Worm (Caenorhabditis elegans) whole organism, L2 larva: Measurements from ENCODE around the gene old-1.

Source experiments
- C34F6.9 ChIP-seq: fragments of 150-350 bp; optimal IDR thresholded peaks from 2 replicates; lab custom pipeline; 2014; ENCODE audit warnings: missing biosample characterization, missing genetic modification characterization
- F13H6.1 ChIP-seq: sonication (generic microtip); optimal IDR thresholded peaks from 2 replicates; lab custom pipeline; 2016; ENCODE audit warnings: missing genetic modification characterization, missing compliant biosample characterization
- R02D3.7 ChIP-seq: fragments of 150-350 bp; optimal IDR thresholded peaks from 2 replicates; lab custom pipeline; 2014; ENCODE audit warnings: missing biosample characterization, missing genetic modification characterization
- ZK546.5 ChIP-seq: sonication (generic microtip); optimal IDR thresholded peaks from 2 replicates; lab custom pipeline; 2017; ENCODE audit warnings: missing biosample characterization, missing genetic modification characterization
- alr-1 ChIP-seq: fragments of 150-350 bp; optimal IDR thresholded peaks from 2 replicates; lab custom pipeline; 2014; ENCODE audit warnings: missing biosample characterization, missing genetic modification characterization
- aly-2 ChIP-seq: fragments of 150-350 bp; optimal IDR thresholded peaks from 2 replicates; lab custom pipeline; 2014; ENCODE audit warnings: missing biosample characterization, missing genetic modification characterization
- ama-1 ChIP-seq: fragments of 150-350 bp; optimal IDR thresholded peaks from 2 replicates; lab custom pipeline; 2018; ENCODE audit warnings: inconsistent platforms
- blmp-1 ChIP-seq: sonication (generic microtip); optimal IDR thresholded peaks from 2 replicates; lab custom pipeline; 2017; ENCODE audit warnings: missing genetic modification characterization, mild to moderate bottlenecking, missing compliant biosample characterization, antibody characterized with exemption, moderate library complexity; ENCODE audit not compliant: insufficient read depth
- ceh-82 ChIP-seq: fragments of 150-350 bp; optimal IDR thresholded peaks from 2 replicates; lab custom pipeline; 2014; ENCODE audit warnings: missing biosample characterization, missing genetic modification characterization
- crh-2 ChIP-seq: sonication (generic microtip); optimal IDR thresholded peaks from 2 replicates; lab custom pipeline; 2017; ENCODE audit warnings: missing biosample characterization, missing genetic modification characterization
- dmd-4 ChIP-seq: sonication (generic microtip); optimal IDR thresholded peaks from 2 replicates; lab custom pipeline; 2017; ENCODE audit warnings: missing biosample characterization, missing genetic modification characterization
- egl-27 ChIP-seq: sonication (generic microtip); optimal IDR thresholded peaks from 3 replicates; lab custom pipeline; 2017; ENCODE audit warnings: missing biosample characterization, missing genetic modification reagents, missing genetic modification characterization
- elt-3 ChIP-seq: sonication (generic microtip); optimal IDR thresholded peaks from 2 replicates; lab custom pipeline; 2017; ENCODE audit warnings: missing biosample characterization, missing genetic modification characterization
- gmeb-1 ChIP-seq: fragments of 150-350 bp; optimal IDR thresholded peaks from 2 replicates; lab custom pipeline; 2014; ENCODE audit warnings: missing biosample characterization, missing genetic modification characterization
- lin-13 ChIP-seq: fragments of 150-350 bp; optimal IDR thresholded peaks from 2 replicates; lab custom pipeline; 2014; ENCODE audit warnings: missing biosample characterization, missing genetic modification reagents, missing genetic modification characterization
- lsy-2 ChIP-seq, 2 experiments: fragments of 150-350 bp in 1 of 2; sonication (generic microtip) in 1 of 2; optimal IDR thresholded peaks; 2 replicates each; lab custom pipeline; 2014 to 2017; ENCODE audit warnings: missing biosample characterization in 2 of 2, missing genetic modification characterization in 2 of 2
- mbf-1 ChIP-seq: sonication (generic microtip); optimal IDR thresholded peaks from 2 replicates; lab custom pipeline; 2017; ENCODE audit warnings: missing biosample characterization, missing genetic modification characterization
- mdl-1 ChIP-seq, 2 experiments: fragments of 150-350 bp in 1 of 2; sonication (generic microtip) in 1 of 2; optimal IDR thresholded peaks; 2 replicates each; lab custom pipeline; 2017; ENCODE audit warnings: missing biosample characterization in 2 of 2, missing genetic modification characterization in 2 of 2
- nhr-10 ChIP-seq: sonication (generic microtip); optimal IDR thresholded peaks from 2 replicates; lab custom pipeline; 2017; ENCODE audit warnings: missing biosample characterization, missing genetic modification characterization
- nhr-11 ChIP-seq: fragments of 150-350 bp; optimal IDR thresholded peaks from 2 replicates; lab custom pipeline; 2014; ENCODE audit warnings: missing biosample characterization, missing genetic modification characterization
- nhr-12 ChIP-seq: fragments of 150-350 bp; optimal IDR thresholded peaks from 2 replicates; lab custom pipeline; 2014; ENCODE audit warnings: missing biosample characterization, missing genetic modification characterization
- nhr-129 ChIP-seq: fragments of 150-350 bp; optimal IDR thresholded peaks from 2 replicates; lab custom pipeline; 2014; ENCODE audit warnings: missing biosample characterization, missing genetic modification characterization
- nhr-23 ChIP-seq: fragments of 150-350 bp; optimal IDR thresholded peaks from 2 replicates; lab custom pipeline; 2014; ENCODE audit warnings: missing biosample characterization, missing genetic modification reagents, missing genetic modification characterization
- nhr-237 ChIP-seq: fragments of 150-350 bp; optimal IDR thresholded peaks from 2 replicates; lab custom pipeline; 2014; ENCODE audit warnings: missing biosample characterization, missing genetic modification characterization
- nhr-6 ChIP-seq: fragments of 150-350 bp; optimal IDR thresholded peaks from 2 replicates; lab custom pipeline; 2014; ENCODE audit warnings: missing biosample characterization, missing genetic modification characterization
- peb-1 ChIP-seq: fragments of 150-350 bp; optimal IDR thresholded peaks from 2 replicates; lab custom pipeline; 2014; ENCODE audit warnings: missing biosample characterization, missing genetic modification characterization
- sem-4 ChIP-seq: fragments of 150-350 bp; optimal IDR thresholded peaks from 2 replicates; lab custom pipeline; 2014; ENCODE audit warnings: missing biosample characterization, missing genetic modification reagents, missing genetic modification characterization
- skn-1 ChIP-seq: sonication (generic microtip); optimal IDR thresholded peaks from 2 replicates; lab custom pipeline; 2017; ENCODE audit warnings: missing biosample characterization, missing genetic modification characterization
- sma-3 ChIP-seq: sonication (generic microtip); optimal IDR thresholded peaks from 2 replicates; lab custom pipeline; 2016; ENCODE audit warnings: missing genetic modification reagents, missing genetic modification characterization, missing compliant biosample characterization
- sma-9 ChIP-seq, 2 experiments: fragments of 150-350 bp in 1 of 2; sonication (generic microtip) in 1 of 2; optimal IDR thresholded peaks; 2 replicates each; lab custom pipeline; 2014 to 2016; ENCODE audit warnings: missing genetic modification characterization in 2 of 2, mild to moderate bottlenecking in 1 of 2, missing biosample characterization in 1 of 2, missing compliant biosample characterization in 1 of 2, missing genetic modification reagents in 1 of 2, moderate library complexity in 1 of 2
- snpc-4 ChIP-seq: fragments of 150-350 bp; optimal IDR thresholded peaks from 2 replicates; lab custom pipeline; 2014; ENCODE audit warnings: missing biosample characterization, missing genetic modification characterization
- unc-39 ChIP-seq: fragments of 150-350 bp; optimal IDR thresholded peaks from 2 replicates; lab custom pipeline; 2014; ENCODE audit warnings: missing biosample characterization, missing genetic modification characterization
- zag-1 ChIP-seq: fragments of 150-350 bp; optimal IDR thresholded peaks from 2 replicates; lab custom pipeline; 2014; ENCODE audit warnings: missing biosample characterization, missing genetic modification characterization
- ztf-1 ChIP-seq: fragments of 200-800 bp; sonication (Bioruptor generic); conservative IDR thresholded peaks from 2 replicates; pipeline ENCODE4 v1.3.6; 2022; ENCODE audit warnings: missing genetic modification characterization, missing compliant biosample characterization
- ztf-11 ChIP-seq: sonication (generic microtip); optimal IDR thresholded peaks from 2 replicates; lab custom pipeline; 2017; ENCODE audit warnings: missing biosample characterization, missing genetic modification characterization
- ztf-4 ChIP-seq: fragments of 150-350 bp; optimal IDR thresholded peaks from 2 replicates; lab custom pipeline; 2014; ENCODE audit warnings: missing biosample characterization, missing genetic modification characterization

old-1 gene

ce11 chrII:9835958-9836357 is 32.6 kb downstream of the old-1 start:
- no peak for TF ChIP-seq mbf-1 (tag; lab: Kevin White, UChicago)

- TF ChIP-seq nhr-10 (tag; lab: Kevin White, UChicago), result no peak
Measured at ce11 chrII:9834921-9835320, 33.6 kb downstream of the old-1 start, which contains the start of gene arrd-5. Gene arrd-5, plus strand, starts transcription at chrII:9835221.

- TF ChIP-seq R02D3.7 (tag; lab: Kevin White, UChicago) (no peak), zag-1 (tag; lab: Kevin White, UChicago) (no peak), aly-2 (tag; lab: Kevin White, UChicago) (no peak), unc-39 (tag; lab: Kevin White, UChicago) (no peak), ztf-4 (tag; lab: Kevin White, UChicago) (no peak), nhr-129 (tag; lab: Kevin White, UChicago) (no peak), egl-27 (tag; lab: Kevin White, UChicago) (no peak), mdl-1 (tag; optimal IDR thresholded peaks at IDR 0.05; lab: Kevin White, UChicago) (no peak), nhr-11 (no peak), dmd-4 (no peak)
- TF ChIP-seq, all 48 proteins: peak for 0
Measured at ce11 chrII:9833855-9834254, 34.7 kb downstream of the old-1 start, which contains the start of gene ZK938.3. Gene ZK938.3, minus strand, starts transcription at chrII:9833955.

DNA sequence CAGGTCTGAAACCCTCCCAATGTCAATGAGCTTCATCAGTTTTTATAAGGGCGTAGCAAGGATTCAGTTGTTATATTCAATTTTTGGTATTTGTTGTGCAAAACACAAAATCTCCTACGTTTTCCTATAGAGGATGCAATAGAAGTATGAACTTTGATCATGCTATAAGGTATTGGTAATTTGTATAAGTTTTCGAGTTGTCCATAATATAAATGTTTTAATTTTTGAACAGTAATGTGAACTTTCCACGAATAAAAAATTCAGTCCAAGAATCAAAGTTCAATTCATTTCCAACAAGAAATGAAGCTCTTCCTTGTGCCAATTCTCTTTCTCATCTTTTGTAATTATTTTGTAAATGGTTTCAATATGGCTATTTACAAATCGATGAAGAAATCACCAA is 37.5 kb downstream of the old-1 start, which contains the start of gene ZK938.12:
ZK938.12 (plus strand) TSS at position 301 of the 400 bp plus-strand sequence.
- TF ChIP-seq nhr-129 (tag; lab: Kevin White, UChicago), result no peak
- no peak for TF ChIP-seq nhr-6
- TF ChIP-seq ztf-11 (tag; lab: Kevin White, UChicago), result no peak
- no peak for TF ChIP-seq sem-4 (tag; lab: Kevin White, UChicago)
- no peak for TF ChIP-seq F13H6.1 (tag; lab: Kevin White, UChicago)
- no peak for TF ChIP-seq mbf-1 (tag; lab: Kevin White, UChicago)
- no peak for TF ChIP-seq elt-3 (tag; lab: Kevin White, UChicago)
- TF ChIP-seq dmd-4, result no peak
- TF ChIP-seq nhr-10 (tag; lab: Kevin White, UChicago), result no peak
- TF ChIP-seq ZK546.5 (tag; lab: Kevin White, UChicago), result no peak
- TF ChIP-seq gmeb-1 (tag; lab: Kevin White, UChicago), result no peak
- TF ChIP-seq nhr-12 (tag; lab: Kevin White, UChicago), result no peak
- TF ChIP-seq alr-1 (tag; lab: Kevin White, UChicago), result no peak
- TF ChIP-seq C34F6.9 (tag; lab: Kevin White, UChicago), result no peak
- TF ChIP-seq lsy-2 (tag; optimal IDR thresholded peaks at IDR 0.05; lab: Kevin White, UChicago), result no peak
- TF ChIP-seq blmp-1 (tag; lab: Kevin White, UChicago), result no peak
- TF ChIP-seq ztf-1 (GFP tag; lab: Robert Waterston, UW), result no peak
- no peak for TF ChIP-seq peb-1
- TF ChIP-seq nhr-11, result no peak
- TF ChIP-seq sma-9 (GFP tag; optimal IDR thresholded peaks at IDR 0.05; lab: Kevin White, UChicago), result no peak
- TF ChIP-seq sma-9 (tag; optimal IDR thresholded peaks at IDR 0.05; lab: Kevin White, UChicago), result no peak
- TF ChIP-seq, all 48 proteins: peak for 0

ce11 chrII:9829108-9829507 is 39.4 kb downstream of the old-1 start, which contains the start of gene ZK938.1:
Gene ZK938.1, plus strand, starts transcription at chrII:9829408.
- TF ChIP-seq nhr-237 (no peak), ama-1 (lab: Kevin White, UChicago) (no peak), snpc-4 (no peak), egl-27 (tag; lab: Kevin White, UChicago) (no peak), ceh-82 (tag; lab: Kevin White, UChicago) (no peak), skn-1 (no peak), ztf-1 (GFP tag; lab: Robert Waterston, UW) (no peak), nhr-23 (tag; lab: Kevin White, UChicago) (no peak)
- TF ChIP-seq, all 48 proteins: peak for 0

- TF ChIP-seq skn-1 (no peak), peb-1 (no peak), zag-1 (tag; lab: Kevin White, UChicago) (no peak), crh-2 (no peak), lin-13 (GFP tag; lab: Kevin White, UChicago) (no peak), sma-3 (no peak), ztf-11 (tag; lab: Kevin White, UChicago) (no peak)
Measured at ce11 chrII:9828502-9828901, 40.0 kb downstream of the old-1 start.
